Worm (Caenorhabditis elegans): Measurements from ENCODE around the gene T12G3.6.

Gene T12G3.6

DNA sequence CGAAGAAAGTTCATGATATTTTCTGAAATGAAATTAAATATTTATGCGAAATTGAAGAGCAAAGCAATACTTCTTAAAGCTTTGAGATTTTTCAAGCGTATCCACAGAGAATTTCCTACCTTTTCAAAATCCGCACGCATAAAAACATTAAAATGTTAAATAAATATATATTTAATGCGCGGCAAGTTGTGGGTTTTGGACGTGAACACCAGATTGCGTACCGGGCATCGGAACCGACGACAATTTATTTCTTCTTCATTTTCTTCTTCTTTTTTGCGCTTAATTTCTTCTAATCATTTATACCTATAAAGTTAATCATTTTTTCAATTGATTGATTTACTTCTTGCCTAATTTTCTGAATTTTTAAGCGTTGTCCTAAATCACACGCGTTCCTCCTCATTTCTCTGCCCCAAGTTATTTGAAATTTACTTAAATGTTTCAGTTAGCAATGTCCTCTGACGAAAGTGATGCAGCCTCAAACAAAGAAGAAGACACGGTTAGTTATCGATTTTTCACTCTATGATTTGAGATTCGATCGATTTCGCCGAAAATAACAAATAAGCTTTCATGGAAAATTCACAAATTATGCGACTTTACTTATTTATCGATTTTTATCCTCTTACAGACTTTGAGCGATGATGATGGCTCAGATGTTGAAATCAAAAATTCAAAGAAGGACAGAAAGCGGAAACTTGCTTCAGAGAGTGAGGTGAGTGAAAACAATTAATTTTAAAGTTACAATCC, 20.1 kb upstream of the T12G3.6 start, which contains the start of the genes bre-5 and spt-5:
Gene bre-5 (minus strand): TSS at position 167 of the 744 bp plus-strand sequence.
Gene spt-5 (plus strand): TSS at position 443 of the 744 bp plus-strand sequence.
- TF ChIP-seq dpl-1 (GFP tag; optimal IDR thresholded peaks at IDR 0.05) (peak; percentile 10), mxl-1 (tag; optimal IDR thresholded peaks at IDR 0.05) (no peak), bed-2 (GFP tag; IDR thresholded peaks at IDR 0.05) (no peak), F22D6.2 (tag; optimal IDR thresholded peaks at IDR 0.05) (no peak), mes-4 (tag; optimal IDR thresholded peaks at IDR 0.05) (no peak), hlh-26 (GFP tag; conservative IDR thresholded peaks at IDR 0.05) (no peak), snpc-1.1 (tag; optimal IDR thresholded peaks at IDR 0.05; ENCODE audit: insufficient read depth) (no peak), dpff-1 (tag; optimal IDR thresholded peaks at IDR 0.05) (no peak), egl-44 (GFP tag; IDR thresholded peaks at IDR 0.05) (no peak), egrh-3 (GFP tag; IDR thresholded peaks at IDR 0.05) (no peak), madf-6 (GFP tag; IDR thresholded peaks at IDR 0.05) (peak; percentile 37; the same call in 1 of the 2 replicates), die-1 (tag; optimal IDR thresholded peaks at IDR 0.05) (no peak), F57A8.1 (GFP tag; optimal IDR thresholded peaks at IDR 0.05) (no peak), pha-4 (tag; optimal IDR thresholded peaks at IDR 0.05) (no peak), somi-1 (GFP tag; optimal IDR thresholded peaks at IDR 0.05) (no peak)

DNA sequence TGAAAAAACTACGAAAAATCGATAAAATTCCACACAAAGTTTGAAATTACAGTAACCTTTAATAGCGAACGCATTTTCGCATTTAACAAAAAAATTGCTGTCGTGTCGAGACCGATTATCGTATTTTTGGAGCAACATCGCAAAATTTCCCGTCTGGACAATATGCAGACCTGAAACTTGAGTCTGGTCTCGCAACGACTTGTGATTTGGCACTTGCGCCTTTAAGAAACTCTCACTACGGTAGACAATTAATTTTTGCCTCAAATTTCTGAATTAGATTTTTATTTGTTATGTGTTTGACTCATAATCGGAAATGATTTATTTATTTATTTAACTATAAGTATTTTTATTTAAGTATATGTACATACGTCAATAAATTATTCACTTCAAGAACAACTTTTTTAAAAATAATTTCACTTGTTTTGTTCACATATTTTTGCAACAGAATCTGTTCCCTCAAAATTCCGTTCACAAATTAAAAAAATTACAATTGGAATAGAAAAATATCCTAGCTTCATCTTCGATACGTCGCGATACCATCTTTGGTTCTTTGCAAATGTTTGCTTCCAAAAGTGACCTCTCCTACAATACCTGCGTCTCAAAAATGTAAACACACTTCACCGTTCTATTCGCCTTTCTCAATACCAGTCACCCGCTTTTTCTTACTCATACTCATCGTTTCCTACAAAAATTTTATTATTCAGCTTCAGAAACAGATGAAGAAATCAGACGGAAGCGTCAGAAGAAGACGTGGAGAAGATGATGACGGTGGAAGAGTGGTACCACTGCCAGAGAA, 16.7 kb upstream of the T12G3.6 start, which contains the start of gene T12G3.4:
Gene T12G3.4 (plus strand): TSS at position 705 of the 796 bp plus-strand sequence.
- TF ChIP-seq lin-40 (tag; optimal IDR thresholded peaks at IDR 0.05), result no peak
- peak; percentile 86 for TF ChIP-seq madf-8 (GFP tag; conservative IDR thresholded peaks at IDR 0.05)
- TF ChIP-seq ceh-91 (GFP tag; IDR thresholded peaks at IDR 0.05), result peak; percentile 64; the same call in 1 of the 2 replicates
- no peak for TF ChIP-seq mxl-1 (tag; optimal IDR thresholded peaks at IDR 0.05)
- TF ChIP-seq lsl-1 (GFP tag; optimal IDR thresholded peaks at IDR 0.05), result peak; percentile 58
- TF ChIP-seq xnd-1 (tag; optimal IDR thresholded peaks at IDR 0.05), result peak; percentile 57
- TF ChIP-seq F33H1.4 (GFP tag; IDR thresholded peaks at IDR 0.05), result peak; percentile 72
- no peak for TF ChIP-seq ceh-27 (GFP tag; optimal IDR thresholded peaks at IDR 0.05)
- TF ChIP-seq madf-6 (GFP tag; IDR thresholded peaks at IDR 0.05), result peak; percentile 88
- no peak for TF ChIP-seq hlh-26 (GFP tag; conservative IDR thresholded peaks at IDR 0.05)
- no peak for TF ChIP-seq B0336.3 (GFP tag; IDR thresholded peaks at IDR 0.05)

DNA sequence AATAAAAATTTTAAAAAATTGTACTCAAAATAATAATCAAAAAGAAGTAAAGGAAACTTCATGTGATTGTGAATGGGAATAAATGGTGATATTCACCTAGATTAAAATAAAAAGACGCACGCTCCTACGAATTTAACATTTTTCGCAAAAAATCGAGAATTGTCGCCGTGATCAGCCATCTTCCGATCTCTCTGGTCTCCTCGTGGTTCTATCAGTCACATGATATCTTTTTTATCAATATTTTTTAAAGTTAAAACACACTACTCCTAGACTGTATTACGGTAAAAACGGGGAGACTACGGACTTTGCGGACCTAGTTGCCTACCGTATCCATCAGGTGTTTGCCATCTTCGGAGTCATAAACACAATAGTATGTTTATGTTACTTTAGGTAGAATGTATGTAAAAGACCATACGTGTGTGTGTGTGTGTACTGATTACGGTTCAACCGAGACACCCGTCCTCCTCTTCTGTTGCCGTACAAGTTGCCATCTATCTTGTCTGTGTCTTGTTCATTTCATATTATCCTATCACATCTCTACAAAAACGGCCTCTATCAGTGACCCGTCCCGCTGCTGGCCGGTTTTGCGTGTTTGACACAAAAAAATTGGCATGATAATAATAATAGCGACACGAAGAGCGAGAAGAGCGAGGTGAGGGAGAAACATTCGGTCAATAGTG, 15.6 kb upstream of the T12G3.6 start, which contains the start of gene T12G3.2:
Gene T12G3.2 (minus strand): TSS at position 444 of the 680 bp plus-strand sequence.
- TF ChIP-seq lin-35 (GFP tag; optimal IDR thresholded peaks at IDR 0.05) (no peak), ztf-6 (GFP tag; IDR thresholded peaks at IDR 0.05) (no peak), ets-4 (GFP tag; optimal IDR thresholded peaks at IDR 0.05) (peak; percentile 44), let-526 (GFP tag; IDR thresholded peaks at IDR 0.05) (no peak), repo-1 (tag; optimal IDR thresholded peaks at IDR 0.05) (no peak), ceh-100 (GFP tag; IDR thresholded peaks at IDR 0.05) (no peak), Y53G8AR.9 (GFP tag; conservative IDR thresholded peaks at IDR 0.05) (no peak), ceh-79 (tag; optimal IDR thresholded peaks at IDR 0.05) (no peak), tbp1 (GFP tag; optimal IDR thresholded peaks at IDR 0.05) (peak; percentile 18), snpc-1.1 (tag; optimal IDR thresholded peaks at IDR 0.05; ENCODE audit: insufficient read depth) (no peak), atf-7 (tag; optimal IDR thresholded peaks at IDR 0.05) (peak; percentile 10), let-607 (tag; optimal IDR thresholded peaks at IDR 0.05) (peak; percentile 15 to 52), unc-62 (GFP tag; optimal IDR thresholded peaks at IDR 0.05) (no peak), nhr-80 (tag; optimal IDR thresholded peaks at IDR 0.05) (peak; percentile 98), F52B5.7 (tag; optimal IDR thresholded peaks at IDR 0.05) (no peak), nfya-2 (GFP tag; IDR thresholded peaks at IDR 0.05) (no peak), bed-2 (GFP tag; IDR thresholded peaks at IDR 0.05) (no peak), egl-44 (GFP tag; IDR thresholded peaks at IDR 0.05) (no peak), dox-1 (GFP tag; IDR thresholded peaks at IDR 0.05) (peak; percentile 74), cebp-1 (GFP tag; IDR thresholded peaks at IDR 0.05) (no peak), cebp-1 (tag; optimal IDR thresholded peaks at IDR 0.05) (peak; percentile 43), F57C9.4 (tag; optimal IDR thresholded peaks at IDR 0.05) (no peak)
